Fruit fly (Drosophila melanogaster) whole organism, larva: Measurements from ENCODE around the gene atk.

Experiments
- noc ChIP-seq: fragments of 200-800 bp; sonication (Bioruptor generic); optimal IDR thresholded peaks from 3 replicates; lab custom pipeline; 2019; ENCODE audit warnings: missing biosample characterization, mild to moderate bottlenecking, missing genetic modification characterization, moderate library complexity

The atk gene

DNA sequence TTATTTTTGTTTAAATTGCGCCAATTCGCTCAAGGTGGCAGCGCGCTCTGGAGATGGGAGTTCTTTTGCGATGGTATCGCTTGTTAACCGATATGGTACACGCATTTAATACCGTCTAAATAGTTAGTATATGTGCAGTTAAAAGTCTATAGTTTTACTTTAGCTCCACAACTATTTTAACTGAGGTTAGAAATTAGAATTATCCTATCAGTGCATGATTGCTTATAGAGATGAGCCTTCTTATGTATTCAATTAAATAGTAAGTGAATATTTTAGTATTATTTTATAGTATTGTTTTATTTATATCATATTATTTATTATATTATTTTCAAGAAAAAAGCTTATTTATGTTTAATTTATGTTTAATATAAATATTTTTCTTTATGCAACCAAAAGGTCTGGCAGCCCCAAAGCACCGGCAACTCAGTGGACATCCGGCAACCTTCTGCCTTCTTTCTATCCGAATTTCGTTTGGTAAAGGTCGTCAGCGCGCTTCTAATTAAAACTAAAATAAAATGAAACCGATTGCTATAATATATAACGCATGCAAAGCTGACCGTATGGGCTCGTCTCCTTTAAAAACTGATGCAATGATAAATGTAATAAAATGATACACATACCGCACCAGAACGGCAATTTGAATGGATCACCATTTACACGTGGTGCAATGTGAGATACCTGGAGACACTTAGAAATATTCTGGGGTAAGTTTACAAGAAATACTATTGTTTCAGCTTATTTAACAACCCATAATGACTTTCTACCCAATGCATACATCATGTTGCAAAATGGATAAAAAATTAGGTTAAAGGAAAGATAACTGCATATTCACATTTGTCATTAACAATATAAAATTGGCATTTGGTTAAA, 11.6 kb downstream of the atk start, which contains the start of gene CG5199:
Gene CG5199 (minus strand): TSS at position 52 of the 870 bp plus-strand sequence.
- peak; percentile 64 for TF ChIP-seq noc (tag; lab: Kevin White, UChicago)

- no peak for TF ChIP-seq noc (tag; lab: Kevin White, UChicago)
These were observed 15.9 kb downstream of the atk start for dm6 chr3L:20448773-20449172.

DNA sequence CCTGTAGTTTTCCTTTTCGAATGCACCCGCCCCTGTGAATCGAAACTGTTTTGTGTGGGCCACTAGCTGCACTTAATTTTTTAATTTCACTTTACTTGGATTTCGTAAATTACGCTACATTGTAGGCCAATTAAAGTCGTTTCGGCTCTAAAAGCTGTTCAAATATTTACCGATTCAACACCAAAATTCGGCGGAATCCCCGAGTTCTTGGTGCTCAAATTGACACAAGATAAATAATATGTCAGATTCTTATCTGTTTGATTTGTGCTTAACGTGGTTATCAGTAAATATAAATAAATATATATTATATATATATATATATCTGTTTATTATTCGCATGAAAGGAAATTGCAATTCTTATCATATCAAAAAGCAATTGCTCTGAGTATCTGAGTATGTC, 16.7 kb downstream of the atk start:
- TF ChIP-seq noc (tag; lab: Kevin White, UChicago): peak; percentile 25

- TF ChIP-seq noc (tag; lab: Kevin White, UChicago): no peak
These were observed 17.3 kb downstream of the atk start for dm6 chr3L:20447337-20447736.

- no peak for TF ChIP-seq noc (tag; lab: Kevin White, UChicago)
These were observed 18.6 kb downstream of the atk start for dm6 chr3L:20446030-20446429.

DNA sequence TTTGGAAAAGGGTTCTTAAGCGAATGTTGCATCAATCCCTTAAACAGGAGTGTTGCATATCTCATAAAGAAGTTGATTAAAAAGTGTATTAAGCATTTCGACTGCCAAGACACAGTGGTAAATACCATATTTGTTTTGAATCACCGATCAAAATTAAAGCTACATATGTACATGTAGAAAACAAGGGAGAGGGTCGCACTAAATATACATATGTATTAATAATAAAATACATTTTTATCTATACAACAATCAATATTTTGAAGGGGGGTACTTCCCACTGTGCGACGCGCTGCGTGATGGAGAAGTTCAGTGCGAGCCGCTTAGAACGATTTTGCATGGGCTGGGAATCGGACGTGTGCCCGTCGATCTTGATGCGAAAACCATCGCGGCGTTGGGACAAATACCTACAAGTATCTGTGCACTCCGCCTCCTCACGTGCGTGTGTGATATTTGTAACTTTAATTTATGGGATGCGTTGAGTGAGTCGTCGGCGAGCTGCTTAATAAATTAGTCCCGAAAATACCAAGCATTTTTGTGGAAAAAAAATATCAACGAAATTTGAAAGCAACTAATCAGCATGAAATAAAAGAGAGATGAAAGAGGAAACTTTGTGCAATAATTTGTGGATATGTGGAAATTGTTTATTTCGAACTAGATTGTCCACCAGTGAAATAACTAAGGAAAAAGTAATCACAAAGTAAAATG, 19.7 kb downstream of the atk start:
- peak; percentile 83 for TF ChIP-seq noc (tag; lab: Kevin White, UChicago)

DNA sequence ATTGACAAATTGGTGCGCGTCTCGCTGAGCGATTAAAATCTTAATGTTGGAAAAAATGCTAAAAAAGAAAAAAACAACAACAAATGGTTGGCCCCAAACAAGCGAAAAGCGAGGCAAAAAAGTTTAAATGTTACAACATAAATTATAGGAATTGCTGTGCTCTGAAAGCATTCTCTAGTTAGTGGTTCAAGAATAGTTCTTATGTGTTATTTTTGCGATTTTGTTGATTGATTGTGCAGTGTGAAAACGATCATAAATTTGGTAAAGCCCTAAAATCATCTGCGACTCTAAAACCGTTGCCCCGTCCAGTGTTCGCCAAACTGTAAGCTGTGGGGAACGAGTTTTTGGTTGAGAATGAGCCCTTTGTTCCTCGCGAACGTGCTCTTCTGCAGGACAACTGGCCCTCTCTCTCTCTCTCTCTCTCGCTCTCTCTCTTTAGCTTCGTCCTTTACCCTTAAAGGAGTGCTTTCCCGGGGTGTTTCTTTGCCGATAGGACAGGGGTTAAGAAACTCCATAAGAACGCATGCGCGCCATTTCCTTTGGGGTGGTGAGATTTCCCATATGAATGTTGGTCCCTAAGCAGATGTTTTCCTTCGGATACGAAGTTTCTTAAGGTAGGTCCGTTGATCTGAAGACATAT, 21.9 kb downstream of the atk start:
- TF ChIP-seq noc (tag; lab: Kevin White, UChicago): no peak

DNA sequence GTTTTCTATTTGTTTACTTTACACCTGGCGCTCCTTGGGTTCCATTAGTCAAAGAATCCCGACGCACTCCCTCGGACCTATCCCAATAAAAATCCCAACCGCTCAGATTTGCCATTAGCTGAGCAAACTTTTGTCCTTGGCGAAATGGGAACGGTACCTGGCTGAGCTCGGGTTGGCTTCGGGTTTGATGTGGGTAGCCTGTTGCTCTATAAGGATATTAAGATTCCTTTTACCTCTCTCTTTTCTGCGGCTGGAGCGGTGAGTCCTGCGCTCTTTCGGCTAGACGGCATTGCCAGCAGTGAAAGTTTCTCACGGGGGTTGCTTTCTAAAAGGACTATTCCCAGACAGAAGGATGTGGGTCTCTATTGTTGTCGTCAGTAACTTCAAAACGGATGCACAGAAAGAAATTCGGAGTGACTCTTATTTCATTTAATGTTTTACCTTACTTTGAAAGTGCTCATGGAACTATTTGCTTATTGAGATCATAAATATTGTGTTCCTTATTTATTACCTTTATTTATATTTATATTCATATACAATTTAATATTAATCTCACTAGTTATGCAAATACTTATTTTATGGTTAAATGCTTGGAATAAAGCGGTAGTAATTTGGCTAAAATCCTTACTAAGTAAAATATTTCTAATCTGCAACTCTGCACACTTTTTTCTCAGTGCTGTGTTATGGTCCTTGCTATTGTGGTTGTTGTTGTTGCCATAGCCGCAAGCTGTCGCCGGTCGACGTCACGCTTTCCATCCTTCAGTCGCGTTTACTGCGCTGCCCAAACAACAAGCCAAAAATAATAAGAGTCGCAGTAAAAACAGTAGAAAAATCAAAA, 22.8 kb downstream of the atk start, which contains the start of gene CG5910:
Gene CG5910 (plus strand): TSS at position 788 of the 838 bp plus-strand sequence.
- peak; percentile 51 for TF ChIP-seq noc (tag; lab: Kevin White, UChicago)

DNA sequence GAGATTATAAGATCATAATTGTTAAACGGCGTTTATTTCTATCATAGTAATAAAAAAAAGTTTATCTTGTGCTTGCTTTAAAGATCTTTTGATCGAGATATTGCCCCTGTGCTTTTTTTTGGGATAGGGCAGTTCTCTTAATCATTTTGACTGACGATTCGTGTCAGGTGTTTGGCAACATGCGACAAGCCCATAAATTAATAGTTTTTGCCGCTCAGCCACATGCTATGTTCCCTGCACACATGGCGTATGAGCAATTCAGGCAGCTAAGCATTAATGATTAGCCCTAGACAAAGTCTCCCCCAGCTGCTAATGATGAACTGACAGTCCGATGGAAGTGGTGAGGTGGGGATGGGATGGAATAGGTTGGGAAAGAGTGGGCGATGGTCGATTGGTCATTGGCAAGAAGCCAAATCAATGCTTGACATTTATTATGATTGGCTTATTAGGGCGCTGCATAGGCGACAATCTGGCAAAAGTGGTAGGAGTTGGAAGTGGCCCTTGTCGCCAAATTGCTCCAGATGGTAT, 23.7 kb downstream of the atk start:
- no peak for TF ChIP-seq noc (tag; lab: Kevin White, UChicago)

dm6 chr3L:20439772-20440171, 24.9 kb downstream of the atk start, which contains the start of gene Hpd:
Hpd (minus strand) TSS chr3L:20439872.
- no peak for TF ChIP-seq noc (tag; lab: Kevin White, UChicago)

DNA sequence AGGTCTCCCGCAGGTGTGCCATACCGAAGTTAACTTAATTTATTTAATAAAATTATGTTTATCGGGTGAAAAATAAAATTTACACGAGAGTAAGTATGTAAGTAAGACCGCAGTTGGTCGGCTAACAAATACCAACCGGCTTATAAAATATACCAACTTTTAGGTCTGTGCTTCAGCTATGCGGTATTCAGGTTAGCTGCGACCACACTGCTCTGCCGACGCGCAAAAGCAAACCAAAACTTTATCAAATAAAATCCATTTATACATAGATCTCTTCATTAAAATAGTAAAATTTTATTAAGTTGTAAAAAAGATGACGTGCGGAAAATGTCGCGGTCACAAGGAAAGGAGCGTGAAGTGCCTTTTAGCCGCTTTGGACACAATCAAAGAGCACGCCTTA, 28.6 kb downstream of the atk start, which contains the start of the genes mRpL15 and CtIP:
Gene mRpL15 (minus strand): TSS at position 141 of the 400 bp plus-strand sequence.
Gene CtIP (plus strand): TSS at position 182 of the 400 bp plus-strand sequence.
- no peak for TF ChIP-seq noc (tag; lab: Kevin White, UChicago)

dm6 chr3L:20432297-20432696, 32.4 kb downstream of the atk start, which contains the start of the genes Las and Psn:
Las (minus strand) TSS chr3L:20432361.
Psn (plus strand) TSS chr3L:20432468.
- TF ChIP-seq noc (tag; lab: Kevin White, UChicago): no peak

DNA sequence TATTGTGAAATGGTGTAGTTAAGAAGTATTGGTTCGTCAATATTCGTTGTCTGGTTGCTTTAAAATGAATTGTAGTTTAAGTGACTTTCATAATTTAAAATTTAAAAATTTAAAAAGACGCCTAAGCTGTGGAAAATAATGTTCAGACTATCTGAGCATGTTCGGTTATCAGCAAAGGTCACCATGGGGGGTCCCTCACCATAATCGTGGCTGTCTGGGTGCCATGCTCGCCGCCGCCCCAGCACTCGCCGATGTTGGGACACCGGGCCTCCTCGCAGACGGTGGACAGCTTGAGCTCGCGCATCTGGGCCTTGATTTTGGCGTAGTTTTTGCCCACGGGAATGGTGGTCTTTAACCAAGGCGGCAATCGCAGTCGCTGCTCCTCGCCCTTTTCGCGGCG, 33.0 kb downstream of the atk start:
- no peak for TF ChIP-seq noc (tag; lab: Kevin White, UChicago)

dm6 chr3L:20430182-20430581, 34.5 kb downstream of the atk start, which contains the start of gene CG5262:
CG5262 (minus strand) TSS chr3L:20430475.
- TF ChIP-seq noc (tag; lab: Kevin White, UChicago): no peak
